Worm (Caenorhabditis elegans) whole organism, L1 larva: ENCODE measurements around the gene C13A10.2.

Source experiments
- C16A3.4 ChIP-seq: fragments of 150-350 bp; optimal IDR thresholded peaks from 2 replicates; lab custom pipeline; 2014; ENCODE audit warnings: missing biosample characterization, missing genetic modification characterization
- aha-1 ChIP-seq: fragments of 150-350 bp; optimal IDR thresholded peaks from 2 replicates; lab custom pipeline; 2014; ENCODE audit warnings: missing biosample characterization, missing genetic modification characterization
- alr-1 ChIP-seq: fragments of 200-800 bp; sonication (Bioruptor generic); optimal IDR thresholded peaks from 2 replicates; lab custom pipeline; 2018; ENCODE audit warnings: borderline replicate concordance, mild to moderate bottlenecking, missing genetic modification characterization, missing compliant biosample characterization
- blmp-1 ChIP-seq: fragments of 150-350 bp; optimal IDR thresholded peaks from 2 replicates; lab custom pipeline; 2014; ENCODE audit warnings: missing biosample characterization, missing genetic modification characterization
- ceh-63 ChIP-seq: fragments of 200-800 bp; sonication (Bioruptor generic); optimal IDR thresholded peaks from 2 replicates; lab custom pipeline; 2018; ENCODE audit warnings: mild to moderate bottlenecking, missing genetic modification characterization, missing compliant biosample characterization
- ceh-8 ChIP-seq: fragments of 200-800 bp; sonication (Bioruptor generic); optimal IDR thresholded peaks from 2 replicates; lab custom pipeline; 2018; ENCODE audit warnings: mild to moderate bottlenecking, missing genetic modification characterization, moderate library complexity, missing compliant biosample characterization
- ceh-82 ChIP-seq, 3 experiments: fragments of 150-350 bp in 1 of 3; sonication (generic microtip) in 2 of 3; optimal IDR thresholded peaks; 2 replicates each; lab custom pipeline; 2014 to 2017; ENCODE audit warnings: missing biosample characterization in 3 of 3, missing genetic modification characterization in 3 of 3
- ces-1 ChIP-seq: fragments of 150-350 bp; optimal IDR thresholded peaks from 2 replicates; lab custom pipeline; 2014; ENCODE audit warnings: missing biosample characterization, missing genetic modification reagents, missing genetic modification characterization
- dpl-1 ChIP-seq, 3 experiments: fragments of 150-350 bp in 2 of 3; sonication (generic microtip) in 1 of 3; optimal IDR thresholded peaks; 2 replicates each; lab custom pipeline; 2014 to 2017; ENCODE audit warnings: missing biosample characterization in 3 of 3, missing genetic modification characterization in 3 of 3, missing genetic modification reagents in 3 of 3
- efl-1 ChIP-seq, 4 experiments: fragments of 150-350 bp; optimal IDR thresholded peaks in 3 of 4; peaks in 1 of 4; 1 replicate in 1 of 4; 2 replicates in 3 of 4; lab custom pipeline; 2014; ENCODE audit warnings: missing biosample characterization in 2 of 4, missing genetic modification characterization in 2 of 4, missing genetic modification reagents in 2 of 4
- efl-3 ChIP-seq: fragments of 200-800 bp; sonication (Bioruptor generic); optimal IDR thresholded peaks from 2 replicates; lab custom pipeline; 2018; ENCODE audit warnings: mild to moderate bottlenecking, missing genetic modification characterization, missing compliant biosample characterization
- egl-13 ChIP-seq: sonication (generic microtip); optimal IDR thresholded peaks from 2 replicates; lab custom pipeline; 2016; ENCODE audit warnings: missing genotype, missing genetic modification reagents, missing genetic modification characterization, missing compliant biosample characterization
- fkh-10 ChIP-seq: sonication (generic microtip); optimal IDR thresholded peaks from 2 replicates; lab custom pipeline; 2017; ENCODE audit warnings: missing biosample characterization, missing genetic modification reagents, missing genetic modification characterization
- fkh-8 ChIP-seq: sonication (generic microtip); optimal IDR thresholded peaks from 2 replicates; lab custom pipeline; 2016; ENCODE audit warnings: mild to moderate bottlenecking, missing genetic modification characterization, missing compliant biosample characterization
- hlh-4 ChIP-seq: sonication (generic microtip); optimal IDR thresholded peaks from 2 replicates; lab custom pipeline; 2016; ENCODE audit warnings: mild to moderate bottlenecking, missing genetic modification characterization, missing compliant biosample characterization
- hpl-2 ChIP-seq: fragments of 150-350 bp; optimal IDR thresholded peaks from 2 replicates; lab custom pipeline; 2014; ENCODE audit warnings: missing biosample characterization, missing genetic modification reagents, missing genetic modification characterization
- irx-1 ChIP-seq: sonication (generic microtip); optimal IDR thresholded peaks from 2 replicates; lab custom pipeline; 2016; ENCODE audit warnings: missing genetic modification characterization, missing compliant biosample characterization
- isw-1 ChIP-seq: fragments of 200-800 bp; sonication (Bioruptor generic); IDR thresholded peaks from 2 replicates; pipeline ENCODE4 v1.3.6; 2022; ENCODE audit warnings: missing genetic modification characterization, missing compliant biosample characterization
- jun-1 ChIP-seq: fragments of 150-350 bp; optimal IDR thresholded peaks from 2 replicates; lab custom pipeline; 2014; ENCODE audit warnings: missing biosample characterization, missing genetic modification reagents, missing genetic modification characterization
- lin-14 ChIP-seq: fragments of 200-800 bp; sonication (Bioruptor generic); optimal IDR thresholded peaks from 2 replicates; lab custom pipeline; 2018; ENCODE audit warnings: mild to moderate bottlenecking, missing genetic modification characterization, moderate library complexity, missing compliant biosample characterization
- lin-15B ChIP-seq: fragments of 150-350 bp; sonication (generic microtip); optimal IDR thresholded peaks from 3 replicates; lab custom pipeline; 2014; ENCODE audit warnings: missing biosample characterization, missing genetic modification characterization
- lin-35 ChIP-seq, 2 experiments: fragments of 150-350 bp; optimal IDR thresholded peaks; 2 replicates each; lab custom pipeline; 2014; ENCODE audit warnings: missing biosample characterization in 2 of 2, missing genetic modification characterization in 2 of 2, missing genetic modification reagents in 2 of 2
- lsy-2 ChIP-seq, 2 experiments: fragments of 150-350 bp; optimal IDR thresholded peaks; 2 replicates each; lab custom pipeline; 2014; ENCODE audit warnings: missing biosample characterization in 2 of 2, missing genetic modification characterization in 2 of 2
- mdl-1 ChIP-seq, 2 experiments: fragments of 150-350 bp; optimal IDR thresholded peaks; 2 replicates each; lab custom pipeline; 2014 to 2017; ENCODE audit warnings: missing biosample characterization in 2 of 2, missing genetic modification characterization in 2 of 2, inconsistent platforms in 1 of 2
- mep-1 ChIP-seq: fragments of 150-350 bp; optimal IDR thresholded peaks from 2 replicates; lab custom pipeline; 2014; ENCODE audit warnings: missing biosample characterization, missing genetic modification characterization
- nhr-12 ChIP-seq: sonication (generic microtip); optimal IDR thresholded peaks from 2 replicates; lab custom pipeline; 2017; ENCODE audit warnings: missing biosample characterization, missing genetic modification characterization
- nhr-20 ChIP-seq: sonication (generic microtip); optimal IDR thresholded peaks from 2 replicates; lab custom pipeline; 2016; ENCODE audit warnings: mild to moderate bottlenecking, missing genetic modification characterization, missing compliant biosample characterization
- nhr-47 ChIP-seq: sonication (generic microtip); optimal IDR thresholded peaks from 2 replicates; lab custom pipeline; 2016; ENCODE audit warnings: mild to moderate bottlenecking, missing genetic modification characterization, moderate library complexity, missing compliant biosample characterization
- nhr-71 ChIP-seq: sonication (generic microtip); optimal IDR thresholded peaks from 2 replicates; lab custom pipeline; 2016; ENCODE audit warnings: mild to moderate bottlenecking, missing genetic modification characterization, moderate library complexity, missing compliant biosample characterization
- nhr-77 ChIP-seq: fragments of 150-350 bp; optimal IDR thresholded peaks from 2 replicates; lab custom pipeline; 2014; ENCODE audit warnings: missing biosample characterization, missing genetic modification characterization
- snpc-4 ChIP-seq: fragments of 150-350 bp; optimal IDR thresholded peaks from 2 replicates; lab custom pipeline; 2014; ENCODE audit warnings: missing biosample characterization, missing genetic modification characterization
- tbx-2 ChIP-seq: sonication (generic microtip); optimal IDR thresholded peaks from 2 replicates; lab custom pipeline; 2016; ENCODE audit warnings: missing genetic modification characterization, missing compliant biosample characterization
- unc-86 ChIP-seq: sonication (generic microtip); optimal IDR thresholded peaks from 2 replicates; lab custom pipeline; 2016; ENCODE audit warnings: missing genetic modification characterization, missing compliant biosample characterization
- unc-98 ChIP-seq: fragments of 200-800 bp; sonication (Bioruptor generic); IDR thresholded peaks from 2 replicates; pipeline ENCODE4 v1.3.6; 2022; ENCODE audit warnings: missing genetic modification characterization, missing compliant biosample characterization
- vab-15 ChIP-seq: sonication (generic microtip); optimal IDR thresholded peaks from 2 replicates; lab custom pipeline; 2017; ENCODE audit warnings: missing genotype, mild to moderate bottlenecking, missing genetic modification characterization, missing compliant biosample characterization
- ztf-11 ChIP-seq, 2 experiments: sonication (generic microtip); optimal IDR thresholded peaks; 2 replicates each; lab custom pipeline; 2016 to 2017; ENCODE audit warnings: missing genetic modification characterization in 2 of 2, missing biosample characterization in 1 of 2, missing compliant biosample characterization in 1 of 2

Gene C13A10.2

DNA sequence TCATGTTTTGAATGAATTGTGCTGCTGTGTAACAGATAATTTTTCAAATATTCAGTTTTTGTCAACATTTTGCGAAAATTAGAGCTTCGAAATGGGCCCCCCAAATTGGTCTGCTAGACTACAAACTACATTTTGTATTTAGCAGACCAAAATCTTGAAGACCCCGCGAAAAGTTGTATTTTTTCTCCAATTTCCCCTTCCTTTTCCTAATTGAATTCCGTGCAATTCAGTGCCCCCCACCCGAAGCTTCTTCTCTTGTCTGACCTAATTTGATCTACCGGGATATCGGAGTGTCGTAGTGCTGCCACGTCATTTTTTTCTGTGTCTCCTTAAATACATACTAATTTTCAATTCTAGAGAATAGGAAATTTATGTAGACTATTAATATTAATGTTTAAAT lies 33.8 kb downstream of the C13A10.2 start:
- TF ChIP-seq nhr-77 (no peak), mep-1 (tag; lab: Kevin White, UChicago) (no peak), tbx-2 (no peak), blmp-1 (tag; lab: Kevin White, UChicago) (no peak), nhr-12 (no peak), vab-15 (tag; lab: Kevin White, UChicago) (no peak), irx-1 (tag; lab: Kevin White, UChicago) (no peak), fkh-8 (no peak), nhr-47 (no peak), unc-86 (tag; lab: Kevin White, UChicago) (peak; percentile 17), ztf-11 (tag; optimal IDR thresholded peaks at IDR 0.05; lab: Kevin White, UChicago) (no peak), alr-1 (tag; lab: Kevin White, UChicago) (no peak), jun-1 (no peak), mdl-1 (tag; optimal IDR thresholded peaks at IDR 0.05; lab: Kevin White, UChicago) (no peak), ces-1 (GFP tag; lab: Kevin White, UChicago) (no peak), lsy-2 (tag; optimal IDR thresholded peaks at IDR 0.05; lab: Kevin White, UChicago) (no peak), efl-1 (optimal IDR thresholded peaks at IDR 0.05; lab: Kevin White, UChicago) (no peak), efl-1 (GFP tag; optimal IDR thresholded peaks at IDR 0.05 in 1 of 2; lab: Kevin White, UChicago) (peak in 1 of 2 experiments; percentile 90), lin-14 (peak; percentile 40), fkh-10 (GFP tag; lab: Kevin White, UChicago) (no peak), hlh-4 (no peak), hpl-2 (GFP tag; lab: Kevin White, UChicago) (no peak), nhr-20 (tag; lab: Kevin White, UChicago) (no peak), ceh-82 (tag; optimal IDR thresholded peaks at IDR 0.05; lab: Kevin White, UChicago) (no peak), dpl-1 (GFP tag; optimal IDR thresholded peaks at IDR 0.05; lab: Kevin White, UChicago) (no peak), efl-3 (no peak), aha-1 (no peak)

- TF ChIP-seq ceh-63 (GFP tag; lab: Kevin White, UChicago) = no peak
- TF ChIP-seq unc-98 (GFP tag; lab: Robert Waterston, UW) = no peak
- TF ChIP-seq snpc-4 (tag; lab: Kevin White, UChicago) = no peak
- peak; percentile 19; the same call in 1 of the 2 replicates for TF ChIP-seq isw-1
- TF ChIP-seq unc-86 (tag; lab: Kevin White, UChicago) = peak; percentile 55
- peak; percentile 50 for TF ChIP-seq fkh-8
- TF ChIP-seq ces-1 (GFP tag; lab: Kevin White, UChicago) = peak; percentile 55
- TF ChIP-seq C16A3.4 (tag; lab: Kevin White, UChicago) = no peak
- peak; percentile 31 for TF ChIP-seq lin-15B (tag; lab: Kevin White, UChicago)
- TF ChIP-seq ceh-82 (tag; optimal IDR thresholded peaks at IDR 0.05; lab: Kevin White, UChicago) = peak in 1 of 3 experiments; percentile 50
- TF ChIP-seq lsy-2 (tag; optimal IDR thresholded peaks at IDR 0.05; lab: Kevin White, UChicago) = peak; percentile 28 to 34
- peak; percentile 46 for TF ChIP-seq nhr-47
- TF ChIP-seq dpl-1 (GFP tag; optimal IDR thresholded peaks at IDR 0.05; lab: Kevin White, UChicago) = peak in 1 of 3 experiments; percentile 54
- peak; percentile 35 for TF ChIP-seq tbx-2
- peak; percentile 69 for TF ChIP-seq lin-14
- TF ChIP-seq lin-35 (GFP tag; optimal IDR thresholded peaks at IDR 0.05; lab: Kevin White, UChicago) = peak in 1 of 2 experiments; percentile 39
- peak; percentile 15 for TF ChIP-seq ceh-8 (GFP tag; lab: Kevin White, UChicago)
- TF ChIP-seq nhr-71 = peak; percentile 51
- TF ChIP-seq egl-13 = peak; percentile 19
- TF ChIP-seq efl-1 (optimal IDR thresholded peaks at IDR 0.05; lab: Kevin White, UChicago) = peak; percentile 25 to 30
- peak in 1 of 2 experiments; percentile 28 for TF ChIP-seq efl-1 (GFP tag; optimal IDR thresholded peaks at IDR 0.05 in 1 of 2; lab: Kevin White, UChicago)
- no peak for TF ChIP-seq ztf-11 (tag; optimal IDR thresholded peaks at IDR 0.05; lab: Kevin White, UChicago)
Measured at ce11 chrII:1323190-1323651, 34.6 kb downstream of the C13A10.2 start.
